Worm (Caenorhabditis elegans) whole organism, midembryonic: ENCODE results near the gene srbc-79.

Experiments used
- cog-1 ChIP-seq: sonication (generic microtip); optimal IDR thresholded peaks from 2 replicates; lab custom pipeline; 2016; ENCODE audit warnings: missing genetic modification characterization, missing compliant biosample characterization
- ztf-23 ChIP-seq: fragments of 200-800 bp; sonication (Bioruptor generic); IDR thresholded peaks from 2 replicates; pipeline ENCODE4 v1.3.6; 2022; ENCODE audit warnings: missing genetic modification reagents, missing genetic modification characterization, missing compliant biosample characterization

DNA sequence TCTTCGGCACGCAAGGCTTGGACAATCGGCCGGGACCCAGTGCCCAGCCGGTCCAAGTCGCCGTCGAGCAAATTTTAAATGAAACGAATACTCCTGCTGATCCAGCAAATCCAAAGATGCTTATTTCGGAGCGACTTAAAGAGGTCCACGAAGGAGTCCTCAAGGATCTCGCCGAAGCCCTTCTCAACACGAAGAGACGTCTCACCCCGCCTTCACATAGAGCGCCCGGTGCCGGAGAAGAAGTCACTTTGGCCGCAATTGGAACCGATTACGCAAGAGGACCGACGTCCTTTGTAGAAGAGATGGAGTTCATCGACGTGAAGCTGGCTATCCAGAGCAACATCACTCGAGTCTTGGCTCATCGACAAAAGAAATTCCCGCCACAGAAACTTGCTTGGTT is 17.1 kb upstream of the srbc-79 start:
- TF ChIP-seq ztf-23 (GFP tag; lab: Robert Waterston, UW) (no peak), cog-1 (tag; lab: Kevin White, UChicago) (no peak)
